Fruit fly (Drosophila melanogaster) whole organism, embryonic: ENCODE results near the gene Cpr67Fa1.
A peak's percentile ranks its signal among the peaks of the same experiment; 100 is the strongest.

ENCODE experiments used
- Antp ChIP-seq: fragments of 200-800 bp; sonication (Bioruptor generic); optimal IDR thresholded peaks from 3 replicates; lab custom pipeline; 2016; ENCODE audit warnings: missing biosample characterization, missing genetic modification characterization
- CG10147 ChIP-seq: fragments of 200-800 bp; sonication (Bioruptor generic); optimal IDR thresholded peaks from 2 replicates; lab custom pipeline; 2019; ENCODE audit warnings: missing biosample characterization, mild to moderate bottlenecking, missing genetic modification characterization, moderate library complexity
- CG10267 ChIP-seq: fragments of 200-800 bp; sonication (Bioruptor generic); optimal IDR thresholded peaks from 2 replicates; lab custom pipeline; 2018; ENCODE audit warnings: missing biosample characterization, mild to moderate bottlenecking, missing genetic modification characterization, moderate library complexity
- CG11456 ChIP-seq: fragments of 200-800 bp; sonication (Bioruptor generic); IDR thresholded peaks from 3 replicates; pipeline ENCODE4 v1.3.6; 2022; ENCODE audit warnings: missing biosample characterization, missing genetic modification characterization
- CG12659 ChIP-seq: fragments of 200-800 bp; sonication (Bioruptor generic); optimal IDR thresholded peaks from 3 replicates; lab custom pipeline; 2017; ENCODE audit warnings: mild to moderate bottlenecking, missing biosample characterization, missing genetic modification reagents, missing genetic modification characterization
- CG12942 ChIP-seq: fragments of 200-800 bp; sonication (Bioruptor generic); optimal IDR thresholded peaks from 3 replicates; lab custom pipeline; 2016; ENCODE audit warnings: missing biosample characterization, missing genetic modification characterization
- CG13296 ChIP-seq: fragments of 200-800 bp; sonication (Bioruptor generic); optimal IDR thresholded peaks from 3 replicates; lab custom pipeline; 2018; ENCODE audit warnings: missing biosample characterization, mild to moderate bottlenecking, missing genetic modification characterization
- CG13424 ChIP-seq: fragments of 200-800 bp; sonication (Bioruptor generic); optimal IDR thresholded peaks from 2 replicates; lab custom pipeline; 2019; ENCODE audit warnings: missing biosample characterization, mild to moderate bottlenecking, missing genetic modification characterization, moderate library complexity
- CG14050 ChIP-seq: fragments of 200-800 bp; sonication (Bioruptor generic); IDR thresholded peaks from 3 replicates; pipeline ENCODE4 v1.3.6; 2022; ENCODE audit warnings: missing biosample characterization, missing genetic modification characterization
- CG14710 ChIP-seq: fragments of 200-800 bp; sonication (Bioruptor generic); optimal IDR thresholded peaks from 3 replicates; lab custom pipeline; 2019; ENCODE audit warnings: missing biosample characterization, mild to moderate bottlenecking, missing genetic modification characterization, moderate library complexity
- CG16863 ChIP-seq: fragments of 200-800 bp; sonication (Bioruptor generic); optimal IDR thresholded peaks from 3 replicates; lab custom pipeline; 2016; ENCODE audit warnings: missing biosample characterization, missing genetic modification characterization
- CG17829 ChIP-seq: fragments of 200-800 bp; optimal IDR thresholded peaks from 2 replicates; lab custom pipeline; 2019; ENCODE audit warnings: missing biosample characterization, mild to moderate bottlenecking, missing genetic modification characterization, moderate library complexity
- CG18011 ChIP-seq: fragments of 200-800 bp; sonication (Bioruptor generic); optimal IDR thresholded peaks from 2 replicates; lab custom pipeline; 2017; ENCODE audit warnings: missing biosample characterization, missing genetic modification characterization, mild to moderate bottlenecking, moderate library complexity, missing genotype
- CG1832 ChIP-seq: fragments of 200-800 bp; sonication (Bioruptor generic); optimal IDR thresholded peaks from 2 replicates; lab custom pipeline; 2017; ENCODE audit warnings: missing biosample characterization, mild to moderate bottlenecking, missing genetic modification characterization, inconsistent platforms
- CG18599 ChIP-seq: fragments of 200-800 bp; sonication (Bioruptor generic); optimal IDR thresholded peaks from 3 replicates; lab custom pipeline; 2017; ENCODE audit warnings: missing biosample characterization, missing genetic modification characterization, mild to moderate bottlenecking, moderate library complexity, missing genetic modification reagents
- CG30431 ChIP-seq: fragments of 200-800 bp; sonication (Bioruptor generic); optimal IDR thresholded peaks from 2 replicates; lab custom pipeline; 2017; ENCODE audit warnings: missing biosample characterization, missing genetic modification characterization
- CG31224 ChIP-seq: fragments of 200-800 bp; sonication (Bioruptor generic); IDR thresholded peaks from 2 replicates; pipeline ENCODE4 v1.3.6; 2022; ENCODE audit warnings: missing biosample characterization, missing genetic modification characterization
- CG3847 ChIP-seq: fragments of 200-800 bp; sonication (Bioruptor generic); IDR thresholded peaks from 2 replicates; pipeline ENCODE4 v1.3.6; 2022; ENCODE audit warnings: missing biosample characterization, missing genetic modification characterization
- CG4617 ChIP-seq: fragments of 200-800 bp; sonication (Bioruptor generic); optimal IDR thresholded peaks from 3 replicates; lab custom pipeline; 2016; ENCODE audit warnings: missing biosample characterization, missing genetic modification characterization, borderline replicate concordance
- CG4730 ChIP-seq: fragments of 200-800 bp; sonication (Bioruptor generic); IDR thresholded peaks from 2 replicates; pipeline ENCODE4 v1.3.6; 2022; ENCODE audit warnings: missing biosample characterization, missing genetic modification characterization
- CG6689 ChIP-seq: fragments of 200-800 bp; sonication (Bioruptor generic); IDR thresholded peaks from 2 replicates; pipeline ENCODE4 v1.3.6; 2022; ENCODE audit warnings: missing biosample characterization, missing genetic modification characterization
- CG6765 ChIP-seq: fragments of 200-800 bp; sonication (Bioruptor generic); optimal IDR thresholded peaks from 3 replicates; lab custom pipeline; 2017; ENCODE audit warnings: missing biosample characterization, mild to moderate bottlenecking, missing genetic modification characterization
- CG9215 ChIP-seq: fragments of 200-800 bp; sonication (Bioruptor generic); IDR thresholded peaks from 2 replicates; pipeline ENCODE4 v1.3.6; 2022; ENCODE audit warnings: missing biosample characterization, missing genetic modification characterization
- CG9817 ChIP-seq: fragments of 200-800 bp; sonication (Bioruptor generic); optimal IDR thresholded peaks from 2 replicates; lab custom pipeline; 2018; ENCODE audit warnings: missing biosample characterization, mild to moderate bottlenecking, missing genetic modification characterization, moderate library complexity
- D19A ChIP-seq: fragments of 200-800 bp; optimal IDR thresholded peaks from 3 replicates; lab custom pipeline; 2019; ENCODE audit warnings: missing biosample characterization, mild to moderate bottlenecking, missing genetic modification characterization, moderate library complexity
- Dad ChIP-seq: fragments of 200-800 bp; sonication (Bioruptor generic); optimal IDR thresholded peaks from 3 replicates; lab custom pipeline; 2016; ENCODE audit warnings: missing biosample characterization, missing genetic modification characterization
- Fer3 ChIP-seq: fragments of 200-800 bp; sonication (Bioruptor generic); optimal IDR thresholded peaks from 2 replicates; lab custom pipeline; 2018; ENCODE audit warnings: missing biosample characterization, mild to moderate bottlenecking, missing genetic modification characterization, moderate library complexity
- Gug ChIP-seq: fragments of 200-800 bp; sonication (Bioruptor generic); IDR thresholded peaks from 4 replicates; pipeline ENCODE4 v1.3.6; 2022; ENCODE audit warnings: missing biosample characterization, missing genetic modification characterization
- Hey ChIP-seq: fragments of 200-800 bp; sonication (Bioruptor generic); optimal IDR thresholded peaks from 3 replicates; lab custom pipeline; 2018; ENCODE audit warnings: missing biosample characterization, mild to moderate bottlenecking, missing genetic modification characterization
- Hmr ChIP-seq: fragments of 200-800 bp; sonication (Bioruptor generic); optimal IDR thresholded peaks from 3 replicates; lab custom pipeline; 2017; ENCODE audit warnings: mild to moderate bottlenecking, missing biosample characterization, missing genetic modification reagents, missing genetic modification characterization
- Myb ChIP-seq: fragments of 200-800 bp; sonication (Bioruptor generic); optimal IDR thresholded peaks from 2 replicates; lab custom pipeline; 2016; ENCODE audit warnings: missing biosample characterization, missing genetic modification characterization
- PHDP ChIP-seq: fragments of 200-800 bp; sonication (Bioruptor generic); optimal IDR thresholded peaks from 3 replicates; lab custom pipeline; 2018; ENCODE audit warnings: missing biosample characterization, mild to moderate bottlenecking, missing genetic modification characterization, moderate library complexity
- Rfx ChIP-seq: fragments of 200-800 bp; sonication (Bioruptor generic); IDR thresholded peaks from 2 replicates; pipeline ENCODE4 v1.3.6; 2022; ENCODE audit warnings: missing biosample characterization, missing genetic modification characterization
- al ChIP-seq: fragments of 200-800 bp; sonication (Bioruptor generic); IDR thresholded peaks from 2 replicates; pipeline ENCODE4 v1.3.6; 2022; ENCODE audit warnings: missing biosample characterization, missing genetic modification characterization
- bab2 ChIP-seq: fragments of 200-800 bp; sonication (Bioruptor generic); optimal IDR thresholded peaks from 2 replicates; lab custom pipeline; 2016; ENCODE audit warnings: missing biosample characterization, missing genetic modification characterization
- bigmax ChIP-seq: fragments of 200-800 bp; sonication (Bioruptor generic); optimal IDR thresholded peaks from 2 replicates; lab custom pipeline; 2018; ENCODE audit warnings: missing biosample characterization, mild to moderate bottlenecking, missing genetic modification characterization
- dmrt11E ChIP-seq: fragments of 200-800 bp; sonication (Bioruptor generic); optimal IDR thresholded peaks from 3 replicates; lab custom pipeline; 2018; ENCODE audit warnings: missing biosample characterization, mild to moderate bottlenecking, missing genetic modification characterization, moderate library complexity
- dysf ChIP-seq: fragments of 200-800 bp; sonication (Bioruptor generic); IDR thresholded peaks from 3 replicates; pipeline ENCODE4 v1.3.6; 2022; ENCODE audit warnings: missing biosample characterization, missing genetic modification characterization
- esg ChIP-seq: fragments of 200-800 bp; sonication (Bioruptor generic); conservative IDR thresholded peaks from 2 replicates; pipeline ENCODE4 v1.3.6; 2022; ENCODE audit warnings: missing biosample characterization, missing genetic modification characterization
- ind ChIP-seq: fragments of 200-800 bp; sonication (Bioruptor generic); optimal IDR thresholded peaks from 3 replicates; lab custom pipeline; 2016; ENCODE audit warnings: missing biosample characterization, missing genetic modification characterization
- pnt ChIP-seq: fragments of 200-800 bp; sonication (Bioruptor generic); optimal IDR thresholded peaks from 3 replicates; lab custom pipeline; 2016; ENCODE audit warnings: missing biosample characterization, missing genetic modification characterization
- pros ChIP-seq: fragments of 200-800 bp; sonication (Bioruptor generic); optimal IDR thresholded peaks from 3 replicates; lab custom pipeline; 2019; ENCODE audit warnings: missing biosample characterization, mild to moderate bottlenecking, missing genetic modification characterization, moderate library complexity
- rib ChIP-seq: fragments of 200-800 bp; sonication (Bioruptor generic); IDR thresholded peaks from 2 replicates; pipeline ENCODE4 v1.3.6; 2022; ENCODE audit warnings: missing biosample characterization, missing genetic modification characterization
- ro ChIP-seq: fragments of 200-800 bp; sonication (Bioruptor generic); IDR thresholded peaks from 2 replicates; pipeline ENCODE4 v1.3.6; 2022; ENCODE audit warnings: missing biosample characterization, missing genetic modification characterization
- row ChIP-seq: fragments of 200-800 bp; sonication (Bioruptor generic); IDR thresholded peaks from 3 replicates; pipeline ENCODE4 v1.3.6; 2022; ENCODE audit warnings: missing biosample characterization, missing genetic modification characterization
- sd ChIP-seq: fragments of 200-800 bp; sonication (Bioruptor generic); optimal IDR thresholded peaks from 3 replicates; lab custom pipeline; 2018; ENCODE audit warnings: missing biosample characterization, mild to moderate bottlenecking, missing genetic modification characterization, moderate library complexity
- ssp ChIP-seq: fragments of 200-800 bp; sonication (Bioruptor generic); IDR thresholded peaks from 2 replicates; pipeline ENCODE4 v1.3.6; 2022; ENCODE audit warnings: missing biosample characterization, missing genetic modification characterization
- trh ChIP-seq: fragments of 200-800 bp; sonication (Bioruptor generic); optimal IDR thresholded peaks from 2 replicates; lab custom pipeline; 2016; ENCODE audit warnings: missing biosample characterization, missing genetic modification characterization
- wdn ChIP-seq: fragments of 200-800 bp; sonication (Bioruptor generic); IDR thresholded peaks from 2 replicates; pipeline ENCODE4 v1.3.6; 2022; ENCODE audit warnings: missing biosample characterization, missing genetic modification characterization

Gene Cpr67Fa1

DNA sequence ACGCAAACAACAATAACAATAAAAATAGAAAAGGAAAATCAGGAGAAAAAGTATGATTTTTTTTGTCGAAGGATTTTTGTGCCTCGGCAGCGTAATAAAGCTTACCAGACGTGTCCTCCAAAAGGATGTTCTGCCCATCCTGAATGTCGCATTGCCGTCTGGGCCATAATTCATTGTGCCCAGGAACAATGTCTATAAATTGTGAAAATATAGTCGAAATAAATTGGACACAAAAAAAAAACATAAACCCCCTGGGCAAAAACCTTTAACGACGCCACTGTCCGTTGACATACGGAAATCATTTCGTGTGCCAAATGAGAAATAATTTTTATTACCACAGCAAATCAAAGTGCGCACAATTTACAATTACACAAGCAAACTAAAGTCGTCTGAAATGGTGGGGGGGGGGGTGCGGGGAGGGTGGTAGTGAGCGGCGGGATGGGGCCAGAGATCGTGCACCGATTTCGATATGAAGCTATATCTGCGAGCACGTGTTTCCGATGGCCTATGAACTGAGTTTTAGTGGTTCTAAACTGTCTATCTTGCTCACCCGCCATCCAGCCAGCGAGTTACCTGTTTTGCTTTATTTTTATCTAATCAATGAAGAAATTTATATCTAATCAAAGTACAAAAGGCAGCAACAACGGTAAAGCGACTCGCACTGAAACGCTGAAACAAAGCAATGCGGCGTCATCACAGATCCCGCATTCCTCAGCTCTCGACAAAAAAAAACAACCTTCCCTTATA, 23.0 kb upstream of the Cpr67Fa1 start (continued):
- TF ChIP-seq CG6689 (no peak), CG9817 (peak; percentile 53), Hey (tag; lab: Kevin White, UChicago) (peak; percentile 3), CG13424 (peak; percentile 3), CG30431 (GFP tag; lab: Kevin White, UChicago) (no peak), ssp (GFP tag; lab: Robert Waterston, UW) (no peak), pros (GFP tag; lab: Kevin White, UChicago) (no peak), pnt (GFP tag; lab: Kevin White, UChicago) (no peak), Gug (GFP tag; lab: Robert Waterston, UW) (peak; percentile 37; the same call in 1 of the 4 replicates), CG4617 (no peak), CG14710 (tag; lab: Kevin White, UChicago) (no peak), CG16863 (GFP tag; lab: Kevin White, UChicago) (no peak), Fer3 (tag; lab: Kevin White, UChicago) (peak; percentile 50), CG1832 (GFP tag; lab: Kevin White, UChicago) (no peak), Antp (GFP tag; lab: Kevin White, UChicago) (peak; percentile 24), CG12659 (peak; percentile 26), CG13296 (GFP tag; lab: Kevin White, UChicago) (peak; percentile 26), ro (GFP tag; lab: Robert Waterston, UW) (no peak), Rfx (GFP tag; lab: Robert Waterston, UW) (peak; percentile 80), CG31224 (peak; percentile 62; the same call in 1 of the 2 replicates), CG3847 (peak; percentile 41), CG4730 (GFP tag; lab: Robert Waterston, UW) (peak; percentile 34; the same call in 1 of the 2 replicates), bigmax (GFP tag; lab: Kevin White, UChicago) (no peak), Dad (GFP tag; lab: Kevin White, UChicago) (peak; percentile 36), CG9215 (GFP tag; lab: Robert Waterston, UW) (no peak; the same call in 1 of the 2 replicates), CG18011 (GFP tag; lab: Kevin White, UChicago) (peak; percentile 35), CG12942 (GFP tag; lab: Kevin White, UChicago) (no peak), ind (GFP tag; lab: Kevin White, UChicago) (peak; percentile 40), CG10147 (GFP tag; lab: Kevin White, UChicago) (no peak), wdn (GFP tag; lab: Robert Waterston, UW) (0 out of 2 replicates have a peak, but pooled peaks have one; percentile 37), bab2 (GFP tag; lab: Kevin White, UChicago) (peak; percentile 28), Hmr (GFP tag; lab: Kevin White, UChicago) (peak; percentile 54), CG10267 (tag; lab: Kevin White, UChicago) (no peak), al (GFP tag; lab: Robert Waterston, UW) (peak; percentile 57; the same call in 1 of the 2 replicates), CG11456 (GFP tag; lab: Robert Waterston, UW) (peak; percentile 70), rib (GFP tag; lab: Robert Waterston, UW) (peak; percentile 44; the same call in 1 of the 2 replicates), PHDP (tag; lab: Kevin White, UChicago) (peak; percentile 28), CG17829 (no peak), sd (tag; lab: Kevin White, UChicago) (peak; percentile 95), Myb (GFP tag; lab: Kevin White, UChicago) (peak; percentile 41), trh (GFP tag; lab: Kevin White, UChicago) (no peak), row (GFP tag; lab: Robert Waterston, UW) (peak; percentile 56), CG14050 (GFP tag; lab: Robert Waterston, UW) (no peak), D19A (tag; lab: Kevin White, UChicago) (no peak), dmrt11E (no peak), CG6765 (no peak), dysf (GFP tag; lab: Robert Waterston, UW) (peak; percentile 71; the same call in 2 of the 3 replicates), esg (peak; percentile 38), CG18599 (GFP tag; lab: Kevin White, UChicago) (peak; percentile 57)
